Fruit fly (Drosophila melanogaster) whole organism: ENCODE data around the gene Fum3.

ENCODE experiments used
- Dll ChIP-seq: fragments of >200 bp; optimal IDR thresholded peaks from 2 replicates; lab custom pipeline; 2017
- EcR ChIP-seq, 2 experiments: fragments of >200 bp; optimal IDR thresholded peaks; 2 replicates each; lab custom pipeline; 2017; ENCODE audit warnings: missing biosample characterization in 2 of 2, missing genetic modification characterization in 2 of 2, missing genetic modification reagents in 2 of 2
- pan ChIP-seq: fragments of >200 bp; optimal IDR thresholded peaks from 2 replicates; lab custom pipeline; 2017
- usp ChIP-seq: fragments of >200 bp; optimal IDR thresholded peaks from 2 replicates; lab custom pipeline; 2017; ENCODE audit warnings: missing biosample characterization, missing genetic modification characterization, mixed read lengths

DNA sequence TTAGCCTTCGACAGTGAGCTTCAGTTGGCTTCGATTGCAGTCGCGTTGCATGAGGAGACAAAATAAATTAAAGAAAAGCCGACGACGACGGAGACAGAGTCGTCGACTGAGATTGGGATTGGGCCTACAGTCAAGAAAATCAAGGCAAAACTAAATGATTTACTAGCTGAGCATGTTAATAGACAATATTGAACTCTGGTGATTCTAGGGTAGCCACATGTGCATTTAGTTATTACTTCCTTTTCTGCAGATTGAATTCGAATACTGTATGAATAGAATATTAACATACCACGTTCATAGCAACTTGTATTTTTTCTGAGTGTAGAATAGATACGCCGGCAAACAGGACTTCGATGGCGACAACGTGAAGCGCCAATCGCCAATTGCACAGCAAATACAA lies 17.3 kb downstream of the Fum3 start:
- TF ChIP-seq Dll (lab: Kevin White, UChicago) = no peak
- no peak for TF ChIP-seq EcR (GFP tag; optimal IDR thresholded peaks at IDR 0.05; lab: Kevin White, UChicago)
- TF ChIP-seq usp = no peak
- no peak for TF ChIP-seq pan (lab: Kevin White, UChicago)
